Worm (Caenorhabditis elegans) whole organism, mixed stage, embryonic: Measurements from ENCODE around the gene dos-1.

Source experiments
- pha-4 ChIP-seq: fragments of 150-350 bp; optimal IDR thresholded peaks from 2 replicates; lab custom pipeline; 2018; ENCODE audit warnings: missing biosample characterization, missing genetic modification reagents, missing genetic modification characterization
- ztf-11 ChIP-seq: fragments of 150-350 bp; optimal IDR thresholded peaks from 2 replicates; lab custom pipeline; 2014; ENCODE audit warnings: missing biosample characterization, missing genetic modification characterization

DNA sequence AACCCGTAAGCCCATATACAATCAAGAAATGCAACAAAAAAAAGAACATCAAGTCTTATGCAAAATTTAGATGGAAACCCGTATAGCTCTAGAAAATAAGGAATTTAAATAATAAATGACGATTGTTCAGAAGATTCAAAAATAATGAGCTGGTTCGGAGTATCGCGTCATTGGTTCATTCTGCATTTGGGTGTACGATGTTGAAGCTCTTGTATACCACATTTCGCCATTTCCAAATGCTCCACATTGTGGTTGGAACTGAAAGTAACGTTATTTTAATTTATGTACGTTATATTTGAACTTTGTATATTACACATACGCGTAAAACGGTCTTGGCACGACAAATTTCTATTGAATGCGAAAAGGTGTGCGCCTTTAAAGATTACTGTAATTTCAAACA lies 43.5 kb upstream of the dos-1 start:
- TF ChIP-seq pha-4 (tag; lab: Kevin White, UChicago) (no peak), ztf-11 (tag; lab: Kevin White, UChicago) (no peak)
